Worm (Caenorhabditis elegans) whole organism, L4/young adult: ENCODE data around the gene ZK250.14.
"Not testable (repeated sequence)": the region's sequence is repeated elsewhere in the genome, so short reads cannot be mapped to it uniquely, and the experiment has no call there.

Experiments used
- W03F9.2 ChIP-seq: fragments of 150-350 bp; optimal IDR thresholded peaks from 2 replicates; lab custom pipeline; 2014; ENCODE audit warnings: missing biosample characterization, missing genetic modification characterization
- dao-5 ChIP-seq: sonication (generic microtip); optimal IDR thresholded peaks from 2 replicates; lab custom pipeline; 2016; ENCODE audit warnings: missing genotype, missing genetic modification characterization, moderate library complexity, missing compliant biosample characterization
- him-1 ChIP-seq: sonication (generic microtip); optimal IDR thresholded peaks from 2 replicates; lab custom pipeline; 2016; ENCODE audit warnings: missing genotype, missing genetic modification reagents, missing genetic modification characterization, missing compliant biosample characterization

ZK250.14 gene

ce11 chrII:1945093-1945492 lies at the start of gene ZK250.14:
ZK250.14 (minus strand) TSS chrII:1945193.
- TF ChIP-seq W03F9.2 (tag; lab: Kevin White, UChicago) (no peak), dao-5 (tag; lab: Kevin White, UChicago) (no peak), him-1 (no peak)

ce11 chrII:1993738-1994137 lies 48.7 kb upstream of the ZK250.14 start, which contains the start of gene math-21:
math-21 (plus strand) TSS chrII:1994038.
- TF ChIP-seq dao-5 (tag; lab: Kevin White, UChicago) (no peak), W03F9.2 (tag; lab: Kevin White, UChicago) (no peak), him-1 (no peak)

- TF ChIP-seq dao-5 (tag; lab: Kevin White, UChicago) (no peak), W03F9.2 (tag; lab: Kevin White, UChicago) (no peak)
Observed at ce11 chrII:1989010-1989409, 44.0 kb upstream of the ZK250.14 start, which contains the start of gene math-44. math-44 (plus strand) TSS chrII:1989310.

ce11 chrII:1986979-1987378 lies 42.0 kb upstream of the ZK250.14 start, which contains the start of gene Y16E11A.4:
Y16E11A.4 (plus strand) TSS chrII:1987279.
- TF ChIP-seq dao-5 (tag; lab: Kevin White, UChicago) (no peak), W03F9.2 (tag; lab: Kevin White, UChicago) (no peak), him-1 (no peak)

ce11 chrII:1955568-1955967 lies 10.6 kb upstream of the ZK250.14 start, which contains the start of gene math-49:
math-49 (minus strand) TSS chrII:1955668.
- TF ChIP-seq dao-5 (tag; lab: Kevin White, UChicago); W03F9.2 (tag; lab: Kevin White, UChicago); him-1: not testable (repeated sequence)

- TF ChIP-seq dao-5 (tag; lab: Kevin White, UChicago) (no peak), W03F9.2 (tag; lab: Kevin White, UChicago) (no peak), him-1 (no peak)
Observed at ce11 chrII:1949119-1949518, 4.1 kb upstream of the ZK250.14 start.

ce11 chrII:1948393-1948792 lies 3.4 kb upstream of the ZK250.14 start, which contains the start of gene ZK250.2:
ZK250.2 (plus strand) TSS chrII:1948693.
- TF ChIP-seq W03F9.2 (tag; lab: Kevin White, UChicago); him-1; dao-5 (tag; lab: Kevin White, UChicago): not testable (repeated sequence)

- TF ChIP-seq dao-5 (tag; lab: Kevin White, UChicago), result no peak
- TF ChIP-seq W03F9.2 (tag; lab: Kevin White, UChicago), result no peak
Observed at ce11 chrII:1946427-1946826, 1.4 kb upstream of the ZK250.14 start, which contains the start of gene math-48. math-48 (minus strand) TSS chrII:1946527.

ce11 chrII:1939652-1940051 lies 5.3 kb downstream of the ZK250.14 start, which contains the start of gene ZK250.13:
ZK250.13 (minus strand) TSS chrII:1939752.
- TF ChIP-seq W03F9.2 (tag; lab: Kevin White, UChicago), result no peak
- TF ChIP-seq him-1, result no peak
- TF ChIP-seq dao-5 (tag; lab: Kevin White, UChicago), result no peak

ce11 chrII:1928578-1928977 lies 16.4 kb downstream of the ZK250.14 start:
- TF ChIP-seq dao-5 (tag; lab: Kevin White, UChicago) (no peak), W03F9.2 (tag; lab: Kevin White, UChicago) (no peak), him-1 (no peak)

- no peak for TF ChIP-seq him-1
- TF ChIP-seq W03F9.2 (tag; lab: Kevin White, UChicago), result no peak
- no peak for TF ChIP-seq dao-5 (tag; lab: Kevin White, UChicago)
Observed at ce11 chrII:1926162-1926561, 18.8 kb downstream of the ZK250.14 start, which contains the start of gene F52C6.2. F52C6.2 (plus strand) TSS chrII:1926462.

ce11 chrII:1924459-1924858 lies 20.5 kb downstream of the ZK250.14 start, which contains the start of gene F52C6.3:
F52C6.3 (plus strand) TSS chrII:1924759.
- no peak for TF ChIP-seq dao-5 (tag; lab: Kevin White, UChicago)
- no peak for TF ChIP-seq W03F9.2 (tag; lab: Kevin White, UChicago)
- no peak for TF ChIP-seq him-1

- TF ChIP-seq him-1, result no peak
- TF ChIP-seq W03F9.2 (tag; lab: Kevin White, UChicago), result no peak
Observed at ce11 chrII:1922665-1923187, 22.3 kb downstream of the ZK250.14 start, which contains the start of the genes bath-2 and F52C6.4. bath-2 (minus strand) TSS chrII:1922765. F52C6.4 (plus strand) TSS chrII:1923137.

ce11 chrII:1921018-1921417 lies 24.0 kb downstream of the ZK250.14 start, which contains the start of gene bath-7:
bath-7 (minus strand) TSS chrII:1921118.
- TF ChIP-seq dao-5 (tag; lab: Kevin White, UChicago), result no peak
- no peak for TF ChIP-seq him-1
- TF ChIP-seq W03F9.2 (tag; lab: Kevin White, UChicago), result no peak
